Fruit fly (Drosophila melanogaster): ENCODE results near the gene vih.
A peak's percentile ranks its signal among the peaks of the same experiment; 100 is the strongest.

The vih gene

dm6 chr3L:12532220-12532619 is 28.1 kb downstream of the vih start:
- TF ChIP-seq svp (GFP tag) (peak; percentile 92), CG31627 (GFP tag; optimal IDR thresholded peaks at IDR 0.05) (no peak)

dm6 chr3L:12533392-12534070 is 29.4 kb downstream of the vih start, which contains the start of the genes Tsf2 and CG34242:
Gene Tsf2 (minus strand): TSS chr3L:12533724.
Gene CG34242 (plus strand): TSS chr3L:12533996.
- TF ChIP-seq Sox14 (GFP tag; optimal IDR thresholded peaks at IDR 0.05), result no peak
- no peak for TF ChIP-seq Eip75B (GFP tag; optimal IDR thresholded peaks at IDR 0.05)
- no peak for TF ChIP-seq svp (GFP tag)
- TF ChIP-seq Eip93F (GFP tag; optimal IDR thresholded peaks at IDR 0.05), result peak; percentile 34
- peak; percentile 28 to 57 for TF ChIP-seq ss (GFP tag; optimal IDR thresholded peaks at IDR 0.05)
- TF ChIP-seq CG11902 (GFP tag; optimal IDR thresholded peaks at IDR 0.05), result peak; percentile 84
- TF ChIP-seq CG34406 (GFP tag; optimal IDR thresholded peaks at IDR 0.05), result no peak
- no peak for TF ChIP-seq Smox (GFP tag; optimal IDR thresholded peaks at IDR 0.05)
- TF ChIP-seq CG3919 (GFP tag; optimal IDR thresholded peaks at IDR 0.05), result peak; percentile 89
- no peak for TF ChIP-seq acj6 (GFP tag; optimal IDR thresholded peaks at IDR 0.05)
- peak; percentile 79 for TF ChIP-seq CG10631 (GFP tag; optimal IDR thresholded peaks at IDR 0.05)
- no peak for TF ChIP-seq OdsH (GFP tag; optimal IDR thresholded peaks at IDR 0.05)
- no peak for TF ChIP-seq dac (GFP tag; optimal IDR thresholded peaks at IDR 0.05)
- peak; percentile 83 for TF ChIP-seq CG11294 (GFP tag; IDR thresholded peaks at IDR 0.05)
- peak; percentile 81 for TF ChIP-seq Ets96B (tag; optimal IDR thresholded peaks at IDR 0.05)
- no peak for TF ChIP-seq fd59A (GFP tag; optimal IDR thresholded peaks at IDR 0.05)
- TF ChIP-seq CG4318 (GFP tag; optimal IDR thresholded peaks at IDR 0.05), result no peak
- peak; percentile 95 for TF ChIP-seq CG6163 (GFP tag; IDR thresholded peaks at IDR 0.05)
- TF ChIP-seq Sox102F (GFP tag; optimal IDR thresholded peaks at IDR 0.05), result no peak
- TF ChIP-seq dsx (GFP tag; optimal IDR thresholded peaks at IDR 0.05; ENCODE audit: poor library complexity, severe bottlenecking), result peak; percentile 88
- TF ChIP-seq Met (GFP tag; optimal IDR thresholded peaks at IDR 0.05), result peak; percentile 73
- peak; percentile 74 for TF ChIP-seq spab (GFP tag; optimal IDR thresholded peaks at IDR 0.05)
- TF ChIP-seq CG15336 (GFP tag; IDR thresholded peaks at IDR 0.05), result peak; percentile 43
- TF ChIP-seq CG16779 (tag; optimal IDR thresholded peaks at IDR 0.05), result no peak
- TF ChIP-seq CG9139 (GFP tag; optimal IDR thresholded peaks at IDR 0.05), result peak; percentile 69
- no peak for TF ChIP-seq CG31627 (GFP tag; optimal IDR thresholded peaks at IDR 0.05)
- no peak for TF ChIP-seq vri (GFP tag; optimal IDR thresholded peaks at IDR 0.05)
- peak; percentile 47 for TF ChIP-seq lz (GFP tag; optimal IDR thresholded peaks at IDR 0.05)
- TF ChIP-seq fkh (GFP tag; optimal IDR thresholded peaks at IDR 0.05), result peak; percentile 40
- peak; percentile 95 for TF ChIP-seq eg (GFP tag; IDR thresholded peaks at IDR 0.05)
- no peak for TF ChIP-seq achi (GFP tag; optimal IDR thresholded peaks at IDR 0.05)
- no peak for TF ChIP-seq CG6808 (GFP tag; optimal IDR thresholded peaks at IDR 0.05)
- TF ChIP-seq CG8119 (GFP tag; IDR thresholded peaks at IDR 0.05), result no peak
- TF ChIP-seq topi (GFP tag; optimal IDR thresholded peaks at IDR 0.05), result peak; percentile 71
- TF ChIP-seq Hr4 (GFP tag; optimal IDR thresholded peaks at IDR 0.05), result no peak
- TF ChIP-seq cyc (GFP tag; optimal IDR thresholded peaks at IDR 0.05), result peak; percentile 85
- TF ChIP-seq CG8632 (GFP tag; optimal IDR thresholded peaks at IDR 0.05), result no peak
- TF ChIP-seq CG1621 (tag; optimal IDR thresholded peaks at IDR 0.05), result peak; percentile 42
- peak; percentile 87 for TF ChIP-seq CG3032 (tag; optimal IDR thresholded peaks at IDR 0.05)
- TF ChIP-seq pdm3 (GFP tag; optimal IDR thresholded peaks at IDR 0.05), result no peak
- peak; percentile 58 for TF ChIP-seq CG6792 (GFP tag; optimal IDR thresholded peaks at IDR 0.05)
- TF ChIP-seq CG7368 (GFP tag; optimal IDR thresholded peaks at IDR 0.05), result peak; percentile 37
- TF ChIP-seq net (GFP tag; optimal IDR thresholded peaks at IDR 0.05), result no peak
- peak; percentile 85 for TF ChIP-seq Lpt (GFP tag; optimal IDR thresholded peaks at IDR 0.05)
- TF ChIP-seq CG6276 (GFP tag; optimal IDR thresholded peaks at IDR 0.05), result no peak
- no peak for TF ChIP-seq Sox15 (GFP tag; optimal IDR thresholded peaks at IDR 0.05)
- TF ChIP-seq CG8319 (GFP tag; optimal IDR thresholded peaks at IDR 0.05), result peak; percentile 81
- no peak for TF ChIP-seq fd85E (GFP tag; optimal IDR thresholded peaks at IDR 0.05)
- peak; percentile 82 for TF ChIP-seq CG11762 (GFP tag; optimal IDR thresholded peaks at IDR 0.05; ENCODE audit: insufficient read depth)

Data from whole organism, prepupa.